Worm (Caenorhabditis elegans) whole organism, midembryonic: ENCODE data around the gene nhr-60.

Experiments used
- T22C8.4 ChIP-seq: fragments of 200-800 bp; sonication (Bioruptor generic); IDR thresholded peaks from 2 replicates; pipeline ENCODE4 v1.3.6; 2022; ENCODE audit warnings: missing genetic modification characterization, missing compliant biosample characterization
- cog-1 ChIP-seq: sonication (generic microtip); optimal IDR thresholded peaks from 2 replicates; lab custom pipeline; 2016; ENCODE audit warnings: missing genetic modification characterization, missing compliant biosample characterization
- flt-1 ChIP-seq: fragments of 200-800 bp; sonication (Bioruptor generic); IDR thresholded peaks from 2 replicates; pipeline ENCODE4 v1.3.6; 2022; ENCODE audit warnings: missing genetic modification characterization, missing compliant biosample characterization
- klf-2 ChIP-seq: fragments of 200-800 bp; sonication (Bioruptor generic); conservative IDR thresholded peaks from 2 replicates; pipeline ENCODE4 v1.3.6; 2022; ENCODE audit warnings: missing genetic modification reagents, missing genetic modification characterization, missing compliant biosample characterization
- med-1 ChIP-seq: sonication (generic microtip); optimal IDR thresholded peaks from 2 replicates; lab custom pipeline; 2017; ENCODE audit warnings: missing genetic modification characterization, mild to moderate bottlenecking, missing compliant biosample characterization, antibody characterized with exemption, missing genetic modification reagents; ENCODE audit not compliant: insufficient read depth
- ref-1 ChIP-seq: fragments of 200-800 bp; sonication (Bioruptor generic); conservative IDR thresholded peaks from 2 replicates; pipeline ENCODE4 v1.3.6; 2022; ENCODE audit warnings: missing genetic modification reagents, missing genetic modification characterization, missing compliant biosample characterization
- tab-1 ChIP-seq: fragments of 200-800 bp; sonication (Bioruptor generic); IDR thresholded peaks from 2 replicates; pipeline ENCODE4 v1.3.6; 2022; ENCODE audit warnings: missing genetic modification characterization, missing compliant biosample characterization
- ztf-23 ChIP-seq: fragments of 200-800 bp; sonication (Bioruptor generic); IDR thresholded peaks from 2 replicates; pipeline ENCODE4 v1.3.6; 2022; ENCODE audit warnings: missing genetic modification reagents, missing genetic modification characterization, missing compliant biosample characterization
- ztf-29 ChIP-seq: fragments of 200-800 bp; sonication (Bioruptor generic); IDR thresholded peaks from 2 replicates; pipeline ENCODE4 v1.3.6; 2022; ENCODE audit warnings: missing genetic modification reagents, missing genetic modification characterization, missing compliant biosample characterization

- no peak for TF ChIP-seq med-1 (GFP tag; lab: Kevin White, UChicago)
- no peak for TF ChIP-seq tab-1 (GFP tag; lab: Robert Waterston, UW)
- TF ChIP-seq ztf-29 (GFP tag; lab: Robert Waterston, UW), result no peak
- no peak for TF ChIP-seq ztf-23
- TF ChIP-seq T22C8.4 (GFP tag; lab: Robert Waterston, UW), result no peak
- no peak for TF ChIP-seq klf-2 (GFP tag; lab: Robert Waterston, UW)
- TF ChIP-seq cog-1, result no peak
- TF ChIP-seq flt-1, result no peak
- TF ChIP-seq ref-1 (GFP tag; lab: Robert Waterston, UW), result no peak
Measured at ce11 chrV:15769072-15769471, 4.0 kb downstream of the nhr-60 start, which contains the start of gene F57A10.4.
